Fruit fly (Drosophila melanogaster) whole organism, embryonic: Measurements from ENCODE around the gene RpS14a.

Experiments
- Atf-2 ChIP-seq: fragments of 200-800 bp; sonication (Bioruptor generic); optimal IDR thresholded peaks from 2 replicates; lab custom pipeline; 2016; ENCODE audit warnings: missing biosample characterization, missing genetic modification characterization
- CG10462 ChIP-seq: fragments of 200-800 bp; sonication (Bioruptor generic); optimal IDR thresholded peaks from 2 replicates; lab custom pipeline; 2016; ENCODE audit warnings: missing biosample characterization, missing genetic modification characterization
- CG11456 ChIP-seq: fragments of 200-800 bp; sonication (Bioruptor generic); IDR thresholded peaks from 3 replicates; pipeline ENCODE4 v1.3.6; 2022; ENCODE audit warnings: missing biosample characterization, missing genetic modification characterization
- CG11696 ChIP-seq: fragments of 200-800 bp; sonication (Bioruptor generic); IDR thresholded peaks from 2 replicates; pipeline ENCODE4 v1.3.6; 2022; ENCODE audit warnings: missing biosample characterization, missing genetic modification characterization
- CG12071 ChIP-seq: fragments of 200-800 bp; sonication (Bioruptor generic); optimal IDR thresholded peaks from 3 replicates; lab custom pipeline; 2018; ENCODE audit warnings: missing biosample characterization, mild to moderate bottlenecking, missing genetic modification characterization
- CG12391 ChIP-seq: fragments of 200-800 bp; sonication (Bioruptor generic); optimal IDR thresholded peaks from 3 replicates; lab custom pipeline; 2018; ENCODE audit warnings: missing biosample characterization, mild to moderate bottlenecking, missing genetic modification characterization, moderate library complexity
- CG13775 ChIP-seq: fragments of 200-800 bp; sonication (Bioruptor generic); optimal IDR thresholded peaks from 3 replicates; lab custom pipeline; 2017; ENCODE audit warnings: missing biosample characterization, mild to moderate bottlenecking, missing genetic modification characterization
- CG14860 ChIP-seq: fragments of 200-800 bp; sonication (Bioruptor generic); IDR thresholded peaks from 3 replicates; pipeline ENCODE4 v1.3.6; 2022; ENCODE audit warnings: missing biosample characterization, missing genetic modification characterization; ENCODE audit not compliant: partially characterized antibody
- CG14965 ChIP-seq: fragments of 200-800 bp; sonication (Bioruptor generic); optimal IDR thresholded peaks from 2 replicates; lab custom pipeline; 2016; ENCODE audit warnings: missing biosample characterization, missing genetic modification characterization, borderline replicate concordance
- CG17328 ChIP-seq: fragments of 200-800 bp; sonication (Bioruptor generic); IDR thresholded peaks from 2 replicates; pipeline ENCODE4 v1.3.6; 2022; ENCODE audit warnings: missing biosample characterization, missing genetic modification characterization
- CG2202 ChIP-seq: fragments of 200-800 bp; sonication (Bioruptor generic); optimal IDR thresholded peaks from 2 replicates; lab custom pipeline; 2018; ENCODE audit warnings: missing biosample characterization, mild to moderate bottlenecking, missing genetic modification characterization
- CG30020 ChIP-seq: fragments of 200-800 bp; optimal IDR thresholded peaks from 2 replicates; lab custom pipeline; 2019; ENCODE audit warnings: missing biosample characterization, mild to moderate bottlenecking, missing genetic modification characterization, moderate library complexity
- CG31388 ChIP-seq: fragments of 200-800 bp; sonication (Bioruptor generic); optimal IDR thresholded peaks from 2 replicates; lab custom pipeline; 2016; ENCODE audit warnings: missing biosample characterization, missing genetic modification characterization
- CG33213 ChIP-seq: fragments of 200-800 bp; sonication (Bioruptor generic); optimal IDR thresholded peaks from 3 replicates; lab custom pipeline; 2016; ENCODE audit warnings: missing biosample characterization, missing genetic modification characterization
- CG4282 ChIP-seq: fragments of 200-800 bp; sonication (Bioruptor generic); optimal IDR thresholded peaks from 2 replicates; lab custom pipeline; 2016; ENCODE audit warnings: missing biosample characterization, missing genetic modification characterization
- CG4854 ChIP-seq: fragments of 200-800 bp; sonication (Bioruptor generic); optimal IDR thresholded peaks from 2 replicates; lab custom pipeline; 2016; ENCODE audit warnings: missing biosample characterization, missing genetic modification characterization, inconsistent platforms
- CG7987 ChIP-seq: fragments of 200-800 bp; sonication (Bioruptor generic); optimal IDR thresholded peaks from 2 replicates; lab custom pipeline; 2018; ENCODE audit warnings: missing biosample characterization, mild to moderate bottlenecking, missing genetic modification characterization, moderate library complexity
- CG9437 ChIP-seq: fragments of 200-800 bp; sonication (Bioruptor generic); optimal IDR thresholded peaks from 2 replicates; lab custom pipeline; 2018; ENCODE audit warnings: missing biosample characterization, mild to moderate bottlenecking, missing genetic modification characterization
- CG9609 ChIP-seq: fragments of 200-800 bp; sonication (Bioruptor generic); optimal IDR thresholded peaks from 3 replicates; lab custom pipeline; 2016; ENCODE audit warnings: missing biosample characterization, missing genetic modification characterization
- CTCF ChIP-seq: fragments of 200-800 bp; sonication (Bioruptor generic); optimal IDR thresholded peaks from 2 replicates; lab custom pipeline; 2017; ENCODE audit warnings: missing biosample characterization, mild to moderate bottlenecking, missing genetic modification characterization, moderate library complexity
- D19B ChIP-seq: fragments of 200-800 bp; sonication (Bioruptor generic); optimal IDR thresholded peaks from 2 replicates; lab custom pipeline; 2017; ENCODE audit warnings: missing biosample characterization, mild to moderate bottlenecking, missing genetic modification characterization
- Dbx ChIP-seq: fragments of 200-800 bp; sonication (Bioruptor generic); IDR thresholded peaks from 3 replicates; pipeline ENCODE4 v1.3.6; 2022; ENCODE audit warnings: missing biosample characterization, missing genetic modification characterization
- Eip74EF ChIP-seq, 2 experiments: fragments of 200-800 bp in 1 of 2; fragments of >200 bp in 1 of 2; sonication (Bioruptor generic) in 1 of 2; optimal IDR thresholded peaks; 2 replicates each; lab custom pipeline; 2017 to 2019; ENCODE audit warnings: missing biosample characterization in 2 of 2, missing genetic modification characterization in 2 of 2, mild to moderate bottlenecking in 1 of 2, moderate library complexity in 1 of 2
- Ets97D ChIP-seq: fragments of 200-800 bp; sonication (Bioruptor generic); optimal IDR thresholded peaks from 3 replicates; lab custom pipeline; 2016; ENCODE audit warnings: missing biosample characterization, missing genetic modification characterization
- Fer2 ChIP-seq: fragments of 200-800 bp; sonication (Bioruptor generic); optimal IDR thresholded peaks from 2 replicates; lab custom pipeline; 2018; ENCODE audit warnings: missing biosample characterization, mild to moderate bottlenecking, missing genetic modification characterization, moderate library complexity
- HHEX ChIP-seq: fragments of 200-800 bp; sonication (Bioruptor generic); optimal IDR thresholded peaks from 3 replicates; lab custom pipeline; 2017; ENCODE audit warnings: missing biosample characterization, mild to moderate bottlenecking, missing genetic modification characterization, missing genetic modification reagents
- HmgD ChIP-seq: fragments of 200-800 bp; sonication (Bioruptor generic); optimal IDR thresholded peaks from 3 replicates; lab custom pipeline; 2016; ENCODE audit warnings: missing biosample characterization, missing genetic modification characterization
- Oaz ChIP-seq: fragments of 200-800 bp; sonication (Bioruptor generic); IDR thresholded peaks from 2 replicates; pipeline ENCODE4 v1.3.6; 2022; ENCODE audit warnings: missing biosample characterization, missing genetic modification characterization
- Ssrp ChIP-seq: fragments of 200-800 bp; sonication (Bioruptor generic); optimal IDR thresholded peaks from 2 replicates; lab custom pipeline; 2018; ENCODE audit warnings: missing biosample characterization, mild to moderate bottlenecking, missing genetic modification characterization, moderate library complexity
- ab ChIP-seq: fragments of 200-800 bp; sonication (Bioruptor generic); optimal IDR thresholded peaks from 2 replicates; lab custom pipeline; 2016; ENCODE audit warnings: missing biosample characterization, missing genetic modification characterization
- al ChIP-seq: fragments of 200-800 bp; sonication (Bioruptor generic); IDR thresholded peaks from 2 replicates; pipeline ENCODE4 v1.3.6; 2022; ENCODE audit warnings: missing biosample characterization, missing genetic modification characterization
- ap ChIP-seq: fragments of 200-800 bp; sonication (Bioruptor generic); IDR thresholded peaks from 2 replicates; pipeline ENCODE4 v1.3.6; 2022; ENCODE audit warnings: missing biosample characterization, missing genetic modification characterization
- bcd ChIP-seq: fragments of 200-800 bp; sonication (Bioruptor generic); optimal IDR thresholded peaks from 2 replicates; lab custom pipeline; 2017; ENCODE audit warnings: missing biosample characterization, mild to moderate bottlenecking, missing genetic modification characterization
- ci ChIP-seq: fragments of 200-800 bp; sonication (Bioruptor generic); IDR thresholded peaks from 3 replicates; pipeline ENCODE4 v1.3.6; 2022; ENCODE audit warnings: missing biosample characterization, missing genetic modification characterization
- crc ChIP-seq: fragments of 200-800 bp; sonication (Bioruptor generic); optimal IDR thresholded peaks from 2 replicates; lab custom pipeline; 2016; ENCODE audit warnings: missing biosample characterization, missing genetic modification characterization
- crol ChIP-seq: fragments of 200-800 bp; sonication (Bioruptor generic); IDR thresholded peaks from 2 replicates; pipeline ENCODE4 v1.3.6; 2022; ENCODE audit warnings: missing biosample characterization, missing genetic modification characterization
- fru ChIP-seq: fragments of >200 bp; optimal IDR thresholded peaks from 2 replicates; lab custom pipeline; 2017
- knrl ChIP-seq: fragments of 200-800 bp; sonication (Bioruptor generic); IDR thresholded peaks from 3 replicates; pipeline ENCODE4 v1.3.6; 2022; ENCODE audit warnings: missing biosample characterization, missing genetic modification characterization; ENCODE audit not compliant: partially characterized antibody
- lov ChIP-seq, 2 experiments: fragments of 200-800 bp in 1 of 2; fragments of >200 bp in 1 of 2; sonication (Bioruptor generic) in 1 of 2; IDR thresholded peaks in 1 of 2; optimal IDR thresholded peaks in 1 of 2; 2 replicates in 1 of 2; 3 replicates in 1 of 2; pipeline versions ENCODE4 v1.3.6 to Lab custom; 2017 to 2022; ENCODE audit warnings: missing biosample characterization in 1 of 2, missing genetic modification characterization in 1 of 2
- nmo ChIP-seq: fragments of 200-800 bp; sonication (Bioruptor generic); optimal IDR thresholded peaks from 2 replicates; lab custom pipeline; 2018; ENCODE audit warnings: missing biosample characterization, mild to moderate bottlenecking, missing genetic modification characterization, moderate library complexity
- org-1 ChIP-seq: fragments of 200-800 bp; sonication (Bioruptor generic); optimal IDR thresholded peaks from 2 replicates; lab custom pipeline; 2017; ENCODE audit warnings: missing biosample characterization, missing genetic modification characterization
- pfk ChIP-seq: fragments of 200-800 bp; sonication (Bioruptor generic); optimal IDR thresholded peaks from 2 replicates; lab custom pipeline; 2018; ENCODE audit warnings: missing biosample characterization, mild to moderate bottlenecking, missing genetic modification characterization, moderate library complexity
- pho ChIP-seq: fragments of 200-800 bp; sonication (Bioruptor generic); optimal IDR thresholded peaks from 2 replicates; lab custom pipeline; 2016; ENCODE audit warnings: missing biosample characterization, missing genetic modification characterization
- pnt ChIP-seq: fragments of 200-800 bp; sonication (Bioruptor generic); optimal IDR thresholded peaks from 3 replicates; lab custom pipeline; 2016; ENCODE audit warnings: missing biosample characterization, missing genetic modification characterization
- seq ChIP-seq: fragments of 200-800 bp; sonication (Bioruptor generic); IDR thresholded peaks from 2 replicates; pipeline ENCODE4 v1.3.6; 2022; ENCODE audit warnings: missing biosample characterization, missing genetic modification characterization
- sim ChIP-seq: fragments of 200-800 bp; sonication (Bioruptor generic); IDR thresholded peaks from 2 replicates; pipeline ENCODE4 v1.3.6; 2022; ENCODE audit warnings: missing biosample characterization, missing genetic modification characterization
- slp2 ChIP-seq: fragments of 200-800 bp; sonication (Bioruptor generic); optimal IDR thresholded peaks from 2 replicates; lab custom pipeline; 2016; ENCODE audit warnings: missing biosample characterization, missing genetic modification characterization
- so ChIP-seq: fragments of 200-800 bp; sonication (Bioruptor generic); IDR thresholded peaks from 3 replicates; pipeline ENCODE4 v1.3.6; 2022; ENCODE audit warnings: missing biosample characterization, missing genetic modification characterization
- tin ChIP-seq: fragments of 200-800 bp; sonication (Bioruptor generic); optimal IDR thresholded peaks from 3 replicates; lab custom pipeline; 2016; ENCODE audit warnings: missing biosample characterization, missing genetic modification characterization
- tup ChIP-seq: fragments of 200-800 bp; sonication (Bioruptor generic); optimal IDR thresholded peaks from 2 replicates; lab custom pipeline; 2016; ENCODE audit warnings: missing biosample characterization, mild to moderate bottlenecking, missing genetic modification characterization, moderate library complexity
- vfl ChIP-seq: fragments of 200-800 bp; sonication (Bioruptor generic); optimal IDR thresholded peaks from 2 replicates; lab custom pipeline; 2016; ENCODE audit warnings: missing biosample characterization, missing genetic modification characterization
- zfh1 ChIP-seq: fragments of 200-800 bp; sonication (Bioruptor generic); IDR thresholded peaks from 3 replicates; pipeline ENCODE4 v1.3.6; 2022; ENCODE audit warnings: missing biosample characterization, missing genetic modification characterization

RpS14a gene

dm6 chrX:7970396-7970795 lies 36.9 kb downstream of the RpS14a start (continued):
- no peak for TF ChIP-seq Eip74EF (GFP tag; optimal IDR thresholded peaks at IDR 0.05; lab: Kevin White, UChicago)
- no peak for TF ChIP-seq lov (optimal IDR thresholded peaks at IDR 0.05; lab: Kevin White, UChicago)
- TF ChIP-seq lov (GFP tag; IDR thresholded peaks at IDR 0.05; lab: Robert Waterston, UW), result no peak
- no peak for TF ChIP-seq Atf-2 (GFP tag; lab: Kevin White, UChicago)
- peak; percentile 9 for TF ChIP-seq pnt (GFP tag; lab: Kevin White, UChicago)
- no peak for TF ChIP-seq CG9609 (GFP tag; lab: Kevin White, UChicago)
- TF ChIP-seq CG14860 (GFP tag; lab: Robert Waterston, UW), result 0 out of 3 replicates have a peak, but pooled peaks have one; percentile 50
- peak; percentile 11 for TF ChIP-seq D19B (GFP tag; lab: Kevin White, UChicago)
- TF ChIP-seq sim (GFP tag; lab: Robert Waterston, UW), result no peak
- peak; percentile 37 for TF ChIP-seq Ssrp (tag; lab: Kevin White, UChicago)
- TF ChIP-seq crol, result no peak
- TF ChIP-seq CG2202 (tag; lab: Kevin White, UChicago), result no peak
- TF ChIP-seq CG13775 (GFP tag; lab: Kevin White, UChicago), result peak; percentile 41
- peak; percentile 45; the same call in 2 of the 3 replicates for TF ChIP-seq knrl
- no peak for TF ChIP-seq CTCF (GFP tag; lab: Kevin White, UChicago)
- TF ChIP-seq crc (GFP tag; lab: Kevin White, UChicago), result no peak
- TF ChIP-seq tin, result peak; percentile 23
- TF ChIP-seq ap (GFP tag; lab: Robert Waterston, UW), result no peak
- TF ChIP-seq tup, result no peak
- no peak for TF ChIP-seq vfl (GFP tag; lab: Kevin White, UChicago)
- TF ChIP-seq nmo, result peak; percentile 48
- TF ChIP-seq Ets97D (GFP tag; lab: Kevin White, UChicago), result no peak
- peak; percentile 60 for TF ChIP-seq CG12391 (tag; lab: Kevin White, UChicago)
- TF ChIP-seq CG4282, result no peak
- TF ChIP-seq bcd (GFP tag; lab: Kevin White, UChicago), result peak; percentile 51
- TF ChIP-seq slp2, result peak; percentile 19
- TF ChIP-seq al (GFP tag; lab: Robert Waterston, UW), result 0 out of 2 replicates have a peak, but pooled peaks have one; percentile 15
- no peak for TF ChIP-seq CG31388
- peak; percentile 33 for TF ChIP-seq CG12071 (GFP tag; lab: Kevin White, UChicago)
- peak; percentile 38; the same call in 2 of the 3 replicates for TF ChIP-seq zfh1 (GFP tag; lab: Robert Waterston, UW)
- TF ChIP-seq pho (GFP tag; lab: Kevin White, UChicago), result peak; percentile 52
- TF ChIP-seq CG4854, result peak; percentile 3
- TF ChIP-seq CG10462 (GFP tag; lab: Kevin White, UChicago), result no peak
- TF ChIP-seq CG30020 (tag; lab: Kevin White, UChicago), result no peak
- TF ChIP-seq CG33213 (GFP tag; lab: Kevin White, UChicago), result peak; percentile 0
- TF ChIP-seq CG11696, result no peak
- peak; percentile 39 for TF ChIP-seq org-1 (GFP tag; lab: Kevin White, UChicago)
- TF ChIP-seq ci (GFP tag; lab: Robert Waterston, UW), result peak; percentile 51; the same call in 1 of the 3 replicates
- TF ChIP-seq ab (GFP tag; lab: Kevin White, UChicago), result no peak
- TF ChIP-seq CG11456, result no peak
- TF ChIP-seq pfk, result no peak
- peak; percentile 13 for TF ChIP-seq CG9437 (GFP tag; lab: Kevin White, UChicago)
- TF ChIP-seq HmgD (GFP tag; lab: Kevin White, UChicago), result no peak
- TF ChIP-seq Fer2, result no peak
- TF ChIP-seq so (GFP tag; lab: Robert Waterston, UW), result no peak
- peak; percentile 49; the same call in 1 of the 3 replicates for TF ChIP-seq Dbx
- TF ChIP-seq seq (GFP tag; lab: Robert Waterston, UW), result 0 out of 2 replicates have a peak, but pooled peaks have one; percentile 12
- TF ChIP-seq CG14965, result no peak
- peak; percentile 34 for TF ChIP-seq HHEX (GFP tag; lab: Kevin White, UChicago)
- no peak for TF ChIP-seq CG17328 (GFP tag; lab: Robert Waterston, UW)
- no peak for TF ChIP-seq CG7987 (GFP tag; lab: Kevin White, UChicago)
- no peak for TF ChIP-seq Oaz (GFP tag; lab: Robert Waterston, UW)
- no peak for TF ChIP-seq fru (lab: Kevin White, UChicago)
